Worm (Caenorhabditis elegans): ENCODE data around the gene sdz-18.

ce11 chrII:1668913-1669312, 37.4 kb downstream of the sdz-18 start, which contains the start of gene srw-97:
- TF ChIP-seq him-1 (tag; optimal IDR thresholded peaks at IDR 0.05) (no peak), W03F9.2 (tag; optimal IDR thresholded peaks at IDR 0.05) (no peak)
